Fruit fly (Drosophila melanogaster): Measurements from ENCODE around the gene CG13693.

CG13693 gene

DNA sequence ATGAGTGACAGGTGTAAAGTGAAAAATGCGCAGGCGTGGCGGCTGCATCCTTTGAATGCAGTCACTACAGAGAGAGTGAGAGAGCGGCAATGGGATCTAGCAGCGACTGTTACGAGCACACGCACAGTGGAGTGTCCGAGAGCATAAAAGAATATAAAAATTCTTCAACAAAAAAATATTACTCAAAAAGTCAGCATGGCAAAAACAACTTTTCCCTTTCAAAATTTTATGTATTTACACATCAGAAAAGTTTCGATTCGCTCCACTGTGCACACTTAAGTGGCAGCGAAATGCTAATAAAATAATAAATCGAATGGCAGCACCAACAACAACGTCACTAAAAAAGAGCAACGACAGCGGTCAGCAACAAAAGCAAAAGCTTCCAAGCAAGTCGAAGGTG is 8.9 kb upstream of the CG13693 start (continued):
- peak; percentile 81 for TF ChIP-seq CG12219 (GFP tag; optimal IDR thresholded peaks at IDR 0.05)
- peak; percentile 87 for TF ChIP-seq CG10366 (GFP tag; IDR thresholded peaks at IDR 0.05)
- peak; percentile 87 for TF ChIP-seq lab (GFP tag; optimal IDR thresholded peaks at IDR 0.05)
- TF ChIP-seq so (GFP tag; IDR thresholded peaks at IDR 0.05): peak; percentile 93
- peak; percentile 74 for TF ChIP-seq CG4854 (GFP tag; optimal IDR thresholded peaks at IDR 0.05)
- no peak for TF ChIP-seq yki (optimal IDR thresholded peaks at IDR 0.05)
- TF ChIP-seq CG14667 (GFP tag; IDR thresholded peaks at IDR 0.05): peak; percentile 84
- peak; percentile 59 for TF ChIP-seq CG8359 (GFP tag; optimal IDR thresholded peaks at IDR 0.05; ENCODE audit: borderline replicate concordance)
- peak; percentile 69 for TF ChIP-seq CG12942 (GFP tag; optimal IDR thresholded peaks at IDR 0.05)
- peak; percentile 98 for TF ChIP-seq sens (GFP tag)
- peak; percentile 72 for TF ChIP-seq ac (GFP tag; optimal IDR thresholded peaks at IDR 0.05)
- peak; percentile 88 for TF ChIP-seq CG17359 (tag; optimal IDR thresholded peaks at IDR 0.05)
- TF ChIP-seq CG12071 (GFP tag; optimal IDR thresholded peaks at IDR 0.05): peak; percentile 81
- peak; percentile 68 for TF ChIP-seq HLH54F (GFP tag; optimal IDR thresholded peaks at IDR 0.05)
- peak; percentile 28 for TF ChIP-seq CG9817 (tag; optimal IDR thresholded peaks at IDR 0.05)
- peak; percentile 82 for TF ChIP-seq CG33213 (GFP tag; optimal IDR thresholded peaks at IDR 0.05)
- TF ChIP-seq emc (GFP tag; optimal IDR thresholded peaks at IDR 0.05): no peak
- TF ChIP-seq Trl (optimal IDR thresholded peaks at IDR 0.05): peak in 1 of 2 experiments; percentile 40
- TF ChIP-seq Trl (GFP tag; optimal IDR thresholded peaks at IDR 0.05): peak; percentile 86
- peak; percentile 54 to 85 for TF ChIP-seq Hr51 (GFP tag; optimal IDR thresholded peaks at IDR 0.05)
- TF ChIP-seq Ssrp (tag; optimal IDR thresholded peaks at IDR 0.05): peak; percentile 87
- TF ChIP-seq CG10654 (GFP tag; optimal IDR thresholded peaks at IDR 0.05): peak; percentile 77
- peak; percentile 93 to 94 for TF ChIP-seq bsh (GFP tag; optimal IDR thresholded peaks at IDR 0.05)
- TF ChIP-seq CG30403 (GFP tag; optimal IDR thresholded peaks at IDR 0.05): peak; percentile 88
- peak; percentile 91 for TF ChIP-seq gem (tag; optimal IDR thresholded peaks at IDR 0.05)
- peak; percentile 90 for TF ChIP-seq CG5245 (GFP tag; optimal IDR thresholded peaks at IDR 0.05)
- peak; percentile 49 for TF ChIP-seq CG8290 (GFP tag; optimal IDR thresholded peaks at IDR 0.05)
- TF ChIP-seq CG8290 (tag; optimal IDR thresholded peaks at IDR 0.05): peak in 1 of 2 experiments; percentile 24
- TF ChIP-seq CG3726 (GFP tag; IDR thresholded peaks at IDR 0.05): peak; percentile 91
- peak; percentile 91 for TF ChIP-seq Dad (GFP tag; optimal IDR thresholded peaks at IDR 0.05)
- peak; percentile 2 for TF ChIP-seq wek (GFP tag; optimal IDR thresholded peaks at IDR 0.05)
- TF ChIP-seq CG17328 (GFP tag; IDR thresholded peaks at IDR 0.05): peak; percentile 95
- no peak for TF ChIP-seq lov (optimal IDR thresholded peaks at IDR 0.05)
- TF ChIP-seq lov (GFP tag; IDR thresholded peaks at IDR 0.05): peak; percentile 96
- peak; percentile 84 for TF ChIP-seq bab2 (GFP tag; optimal IDR thresholded peaks at IDR 0.05)
- peak; percentile 93 for TF ChIP-seq CG4424 (GFP tag; optimal IDR thresholded peaks at IDR 0.05)
- TF ChIP-seq CG6272 (GFP tag; IDR thresholded peaks at IDR 0.05): peak; percentile 65
- TF ChIP-seq Hsf (GFP tag; optimal IDR thresholded peaks at IDR 0.05): peak; percentile 89
- peak; percentile 93 for TF ChIP-seq stc (GFP tag; IDR thresholded peaks at IDR 0.05)
- TF ChIP-seq YL-1 (GFP tag; optimal IDR thresholded peaks at IDR 0.05): no peak
- TF ChIP-seq nau (GFP tag; optimal IDR thresholded peaks at IDR 0.05): peak; percentile 76
- TF ChIP-seq CG6654 (GFP tag; optimal IDR thresholded peaks at IDR 0.05): peak; percentile 54
- peak; percentile 74 for TF ChIP-seq jing (GFP tag; optimal IDR thresholded peaks at IDR 0.05)
- peak; percentile 85 for TF ChIP-seq Six4 (GFP tag; optimal IDR thresholded peaks at IDR 0.05)
- TF ChIP-seq dmrt99B (tag; optimal IDR thresholded peaks at IDR 0.05): peak; percentile 90
- TF ChIP-seq CG9876 (GFP tag; optimal IDR thresholded peaks at IDR 0.05): peak; percentile 62
- peak; percentile 90 for TF ChIP-seq CG4820 (GFP tag; optimal IDR thresholded peaks at IDR 0.05)
- TF ChIP-seq repo (GFP tag; optimal IDR thresholded peaks at IDR 0.05): peak; percentile 70
- TF ChIP-seq D19A (tag; optimal IDR thresholded peaks at IDR 0.05): peak; percentile 75
- peak; percentile 67 for TF ChIP-seq CG10565 (GFP tag; optimal IDR thresholded peaks at IDR 0.05)
- TF ChIP-seq CG7839 (tag; optimal IDR thresholded peaks at IDR 0.05): peak; percentile 84
- peak; percentile 92 for TF ChIP-seq CG5953 (GFP tag; IDR thresholded peaks at IDR 0.05)

Measured in whole organism, embryonic.